Worm (Caenorhabditis elegans) whole organism, midembryonic: ENCODE data around the gene sup-1.

Experiments
- cog-1 ChIP-seq: sonication (generic microtip); optimal IDR thresholded peaks from 2 replicates; lab custom pipeline; 2016; ENCODE audit warnings: missing genetic modification characterization, missing compliant biosample characterization
- flt-1 ChIP-seq: fragments of 200-800 bp; sonication (Bioruptor generic); IDR thresholded peaks from 2 replicates; pipeline ENCODE4 v1.3.6; 2022; ENCODE audit warnings: missing genetic modification characterization, missing compliant biosample characterization
- med-1 ChIP-seq: sonication (generic microtip); optimal IDR thresholded peaks from 2 replicates; lab custom pipeline; 2017; ENCODE audit warnings: missing genetic modification characterization, mild to moderate bottlenecking, missing compliant biosample characterization, antibody characterized with exemption, missing genetic modification reagents; ENCODE audit not compliant: insufficient read depth
- ref-1 ChIP-seq: fragments of 200-800 bp; sonication (Bioruptor generic); conservative IDR thresholded peaks from 2 replicates; pipeline ENCODE4 v1.3.6; 2022; ENCODE audit warnings: missing genetic modification reagents, missing genetic modification characterization, missing compliant biosample characterization
- tab-1 ChIP-seq: fragments of 200-800 bp; sonication (Bioruptor generic); IDR thresholded peaks from 2 replicates; pipeline ENCODE4 v1.3.6; 2022; ENCODE audit warnings: missing genetic modification characterization, missing compliant biosample characterization

- TF ChIP-seq cog-1 (no peak), flt-1 (no peak), med-1 (GFP tag; lab: Kevin White, UChicago) (no peak), ref-1 (GFP tag; lab: Robert Waterston, UW) (no peak), tab-1 (no peak)
These were observed 12.8 kb upstream of the sup-1 start for ce11 chrIII:11750232-11750631.
